Worm (Caenorhabditis elegans): ENCODE measurements around the gene cox-6C.

cox-6C gene

ce11 chrIV:174115-174514 is 47.6 kb downstream of the cox-6C start:
- no peak for TF ChIP-seq ceh-22 (tag; optimal IDR thresholded peaks at IDR 0.05)
- no peak for TF ChIP-seq fkh-6 (tag; optimal IDR thresholded peaks at IDR 0.05)
- TF ChIP-seq elt-2 (tag; optimal IDR thresholded peaks at IDR 0.05) = peak; percentile 62
- TF ChIP-seq ref-2 (tag; optimal IDR thresholded peaks at IDR 0.05) = peak; percentile 9
- no peak for TF ChIP-seq ceh-6 (GFP tag; optimal IDR thresholded peaks at IDR 0.05)
- peak; percentile 25 for TF ChIP-seq tbx-2 (tag; optimal IDR thresholded peaks at IDR 0.05)
- TF ChIP-seq che-1 (tag; optimal IDR thresholded peaks at IDR 0.05) = no peak

- TF ChIP-seq tbx-2 (tag; optimal IDR thresholded peaks at IDR 0.05) = peak; percentile 44
- peak; percentile 29 for TF ChIP-seq unc-55 (GFP tag; optimal IDR thresholded peaks at IDR 0.05)
- peak; percentile 71 for TF ChIP-seq ceh-31 (tag; optimal IDR thresholded peaks at IDR 0.05)
- peak; percentile 11 for TF ChIP-seq ceh-19 (GFP tag; optimal IDR thresholded peaks at IDR 0.05)
- TF ChIP-seq sox-2 (GFP tag; IDR thresholded peaks at IDR 0.05) = peak; percentile 53
- TF ChIP-seq dve-1 (tag; optimal IDR thresholded peaks at IDR 0.05) = no peak
- TF ChIP-seq lim-6 (tag; optimal IDR thresholded peaks at IDR 0.05) = no peak
- no peak for TF ChIP-seq sox-4 (tag; optimal IDR thresholded peaks at IDR 0.05)
Measured at ce11 chrIV:175698-176097, 49.2 kb downstream of the cox-6C start.
